Fruit fly (Drosophila melanogaster) whole organism, prepupa: Measurements from ENCODE around the gene Atg5.

ENCODE experiments used
- Blimp-1 ChIP-seq: fragments of 200-800 bp; sonication (Bioruptor generic); optimal IDR thresholded peaks from 3 replicates; lab custom pipeline; 2017; ENCODE audit warnings: missing biosample characterization, missing genetic modification characterization, mild to moderate bottlenecking, moderate library complexity, missing genetic modification reagents
- CG10631 ChIP-seq: fragments of 200-800 bp; sonication (Bioruptor generic); optimal IDR thresholded peaks from 2 replicates; lab custom pipeline; 2016; ENCODE audit warnings: missing biosample characterization, missing genetic modification characterization
- CG10669 ChIP-seq: fragments of 200-800 bp; sonication (Bioruptor generic); optimal IDR thresholded peaks from 3 replicates; lab custom pipeline; 2018; ENCODE audit warnings: missing biosample characterization, mild to moderate bottlenecking, missing genetic modification characterization, moderate library complexity
- CG11762 ChIP-seq: fragments of 200-800 bp; sonication (Bioruptor generic); optimal IDR thresholded peaks from 3 replicates; lab custom pipeline; 2016; ENCODE audit warnings: missing biosample characterization, missing genetic modification characterization; ENCODE audit not compliant: insufficient read depth
- CG11902 ChIP-seq: fragments of 200-800 bp; sonication (Bioruptor generic); optimal IDR thresholded peaks from 3 replicates; lab custom pipeline; 2016; ENCODE audit warnings: missing biosample characterization, missing genetic modification characterization
- CG15336 ChIP-seq: fragments of 200-800 bp; sonication (Bioruptor generic); IDR thresholded peaks from 2 replicates; pipeline ENCODE4 v1.3.6; 2022; ENCODE audit warnings: missing biosample characterization, missing genetic modification characterization
- CG16779 ChIP-seq: fragments of 200-800 bp; sonication (Bioruptor generic); optimal IDR thresholded peaks from 3 replicates; lab custom pipeline; 2017; ENCODE audit warnings: missing biosample characterization, mild to moderate bottlenecking, missing genetic modification characterization
- CG3032 ChIP-seq: fragments of 200-800 bp; optimal IDR thresholded peaks from 2 replicates; lab custom pipeline; 2019; ENCODE audit warnings: missing biosample characterization, mild to moderate bottlenecking, missing genetic modification characterization, moderate library complexity
- CG31627 ChIP-seq: fragments of 200-800 bp; sonication (Bioruptor generic); optimal IDR thresholded peaks from 3 replicates; lab custom pipeline; 2016; ENCODE audit warnings: missing biosample characterization, missing genetic modification characterization
- CG34406 ChIP-seq: fragments of 200-800 bp; sonication (Bioruptor generic); optimal IDR thresholded peaks from 3 replicates; lab custom pipeline; 2016; ENCODE audit warnings: missing biosample characterization, missing genetic modification characterization
- CG3919 ChIP-seq: fragments of 200-800 bp; sonication (Bioruptor generic); optimal IDR thresholded peaks from 3 replicates; lab custom pipeline; 2016; ENCODE audit warnings: missing biosample characterization, missing genetic modification characterization
- CG4318 ChIP-seq: fragments of 200-800 bp; sonication (Bioruptor generic); optimal IDR thresholded peaks from 3 replicates; lab custom pipeline; 2017; ENCODE audit warnings: missing biosample characterization, mild to moderate bottlenecking, missing genetic modification characterization
- CG6163 ChIP-seq: fragments of 200-800 bp; sonication (Bioruptor generic); IDR thresholded peaks from 3 replicates; pipeline ENCODE4 v1.3.6; 2022; ENCODE audit warnings: missing biosample characterization, missing genetic modification characterization
- CG6276 ChIP-seq: fragments of 200-800 bp; sonication (Bioruptor generic); optimal IDR thresholded peaks from 2 replicates; lab custom pipeline; 2017; ENCODE audit warnings: missing biosample characterization, mild to moderate bottlenecking, missing genetic modification characterization
- CG6792 ChIP-seq: fragments of 200-800 bp; sonication (Bioruptor generic); optimal IDR thresholded peaks from 3 replicates; lab custom pipeline; 2016; ENCODE audit warnings: missing biosample characterization, missing genetic modification characterization
- CG6808 ChIP-seq: fragments of 200-800 bp; sonication (Bioruptor generic); optimal IDR thresholded peaks from 3 replicates; lab custom pipeline; 2017; ENCODE audit warnings: missing biosample characterization, missing genetic modification characterization, mild to moderate bottlenecking, moderate library complexity, missing genetic modification reagents
- CG6854 ChIP-seq: fragments of 200-800 bp; sonication (Bioruptor generic); optimal IDR thresholded peaks from 2 replicates; lab custom pipeline; 2017; ENCODE audit warnings: missing biosample characterization, mild to moderate bottlenecking, missing genetic modification characterization
- CG7368 ChIP-seq: fragments of 200-800 bp; sonication (Bioruptor generic); optimal IDR thresholded peaks from 3 replicates; lab custom pipeline; 2016; ENCODE audit warnings: missing biosample characterization, missing genetic modification characterization
- CG8119 ChIP-seq: fragments of 200-800 bp; sonication (Bioruptor generic); IDR thresholded peaks from 3 replicates; pipeline ENCODE4 v1.3.6; 2022; ENCODE audit warnings: missing biosample characterization, missing genetic modification characterization
- CG8319 ChIP-seq: fragments of 200-800 bp; sonication (Bioruptor generic); optimal IDR thresholded peaks from 3 replicates; lab custom pipeline; 2016; ENCODE audit warnings: missing biosample characterization, missing genetic modification characterization
- CG9139 ChIP-seq: fragments of 200-800 bp; sonication (Bioruptor generic); optimal IDR thresholded peaks from 3 replicates; lab custom pipeline; 2017; ENCODE audit warnings: missing biosample characterization, mild to moderate bottlenecking, missing genetic modification characterization
- Eip75B ChIP-seq: fragments of 200-800 bp; sonication (Bioruptor generic); optimal IDR thresholded peaks from 3 replicates; lab custom pipeline; 2016; ENCODE audit warnings: missing biosample characterization, missing genetic modification characterization
- Ets21C ChIP-seq: fragments of 200-800 bp; sonication (Bioruptor generic); optimal IDR thresholded peaks from 3 replicates; lab custom pipeline; 2016; ENCODE audit warnings: missing biosample characterization, missing genetic modification characterization
- Ets96B ChIP-seq: fragments of 200-800 bp; optimal IDR thresholded peaks from 2 replicates; lab custom pipeline; 2019; ENCODE audit warnings: missing biosample characterization, mild to moderate bottlenecking, missing genetic modification characterization, moderate library complexity
- Gug ChIP-seq: fragments of 200-800 bp; sonication (Bioruptor generic); IDR thresholded peaks from 2 replicates; pipeline ENCODE4 v1.3.6; 2022; ENCODE audit warnings: missing biosample characterization, missing genetic modification characterization
- Hr39 ChIP-seq: fragments of 200-800 bp; sonication (Bioruptor generic); optimal IDR thresholded peaks from 2 replicates; lab custom pipeline; 2016; ENCODE audit warnings: missing biosample characterization, missing genetic modification characterization
- Hr4 ChIP-seq: fragments of 200-800 bp; sonication (Bioruptor generic); optimal IDR thresholded peaks from 3 replicates; lab custom pipeline; 2016; ENCODE audit warnings: missing biosample characterization, missing genetic modification characterization
- Lpt ChIP-seq: fragments of 200-800 bp; sonication (Bioruptor generic); optimal IDR thresholded peaks from 3 replicates; lab custom pipeline; 2016; ENCODE audit warnings: missing biosample characterization, missing genetic modification characterization
- Met ChIP-seq: fragments of 200-800 bp; sonication (Bioruptor generic); optimal IDR thresholded peaks from 3 replicates; lab custom pipeline; 2016; ENCODE audit warnings: missing biosample characterization, missing genetic modification characterization
- OdsH ChIP-seq: fragments of 200-800 bp; sonication (Bioruptor generic); optimal IDR thresholded peaks from 3 replicates; lab custom pipeline; 2016; ENCODE audit warnings: missing biosample characterization, missing genetic modification characterization
- Sox102F ChIP-seq: fragments of 200-800 bp; sonication (Bioruptor generic); optimal IDR thresholded peaks from 2 replicates; lab custom pipeline; 2016; ENCODE audit warnings: missing biosample characterization, mild to moderate bottlenecking, missing genetic modification characterization
- Sox15 ChIP-seq: fragments of 200-800 bp; sonication (Bioruptor generic); optimal IDR thresholded peaks from 3 replicates; lab custom pipeline; 2016; ENCODE audit warnings: missing biosample characterization, missing genetic modification characterization
- acj6 ChIP-seq: fragments of 200-800 bp; sonication (Bioruptor generic); optimal IDR thresholded peaks from 3 replicates; lab custom pipeline; 2016; ENCODE audit warnings: missing biosample characterization, missing genetic modification characterization
- cyc ChIP-seq: fragments of 200-800 bp; sonication (Bioruptor generic); optimal IDR thresholded peaks from 3 replicates; lab custom pipeline; 2016; ENCODE audit warnings: missing biosample characterization, missing genetic modification characterization
- dac ChIP-seq: fragments of 200-800 bp; sonication (Bioruptor generic); optimal IDR thresholded peaks from 2 replicates; lab custom pipeline; 2017; ENCODE audit warnings: missing biosample characterization, mild to moderate bottlenecking, missing genetic modification characterization
- eg ChIP-seq: fragments of 200-800 bp; sonication (Bioruptor generic); IDR thresholded peaks from 3 replicates; pipeline ENCODE4 v1.3.6; 2022; ENCODE audit warnings: missing biosample characterization, missing genetic modification characterization
- esn ChIP-seq: fragments of 200-800 bp; sonication (Bioruptor generic); optimal IDR thresholded peaks from 2 replicates; lab custom pipeline; 2016; ENCODE audit warnings: missing biosample characterization, mild to moderate bottlenecking, missing genetic modification characterization, moderate library complexity
- fd59A ChIP-seq: fragments of 200-800 bp; sonication (Bioruptor generic); optimal IDR thresholded peaks from 2 replicates; lab custom pipeline; 2017; ENCODE audit warnings: missing biosample characterization, mild to moderate bottlenecking, missing genetic modification characterization, missing genetic modification reagents
- lz ChIP-seq: fragments of 200-800 bp; sonication (Bioruptor generic); optimal IDR thresholded peaks from 3 replicates; lab custom pipeline; 2016; ENCODE audit warnings: missing biosample characterization, missing genetic modification characterization
- salr ChIP-seq, 2 experiments: fragments of 200-800 bp; sonication (Bioruptor generic); optimal IDR thresholded peaks; 3 replicates each; lab custom pipeline; 2016 to 2018; ENCODE audit warnings: missing biosample characterization in 2 of 2, missing genetic modification characterization in 2 of 2, mild to moderate bottlenecking in 1 of 2
- spab ChIP-seq: fragments of 200-800 bp; sonication (Bioruptor generic); optimal IDR thresholded peaks from 2 replicates; lab custom pipeline; 2017; ENCODE audit warnings: missing biosample characterization, mild to moderate bottlenecking, missing genetic modification characterization, missing genetic modification reagents
- ss ChIP-seq, 2 experiments: fragments of 200-800 bp; sonication (Bioruptor generic); optimal IDR thresholded peaks; 2 replicates in 1 of 2; 3 replicates in 1 of 2; lab custom pipeline; 2017 to 2018; ENCODE audit warnings: mild to moderate bottlenecking in 2 of 2, missing biosample characterization in 2 of 2, missing genetic modification characterization in 2 of 2, moderate library complexity in 1 of 2
- svp ChIP-seq: fragments of 200-800 bp; sonication (Bioruptor generic); peaks from one replicate; lab custom pipeline; 2016; ENCODE audit warnings: missing biosample characterization, missing genetic modification characterization
- topi ChIP-seq: fragments of 200-800 bp; sonication (Bioruptor generic); optimal IDR thresholded peaks from 3 replicates; lab custom pipeline; 2016; ENCODE audit warnings: missing biosample characterization, missing genetic modification characterization
- vri ChIP-seq: fragments of 200-800 bp; sonication (Bioruptor generic); optimal IDR thresholded peaks from 3 replicates; lab custom pipeline; 2016; ENCODE audit warnings: missing biosample characterization, mild to moderate bottlenecking, missing genetic modification characterization

Gene Atg5

dm6 chrX:7334801-7335176 lies 11.2 kb upstream of the Atg5 start (continued):
- peak; percentile 37 for TF ChIP-seq CG6276 (GFP tag; lab: Kevin White, UChicago)
- TF ChIP-seq ss (GFP tag; optimal IDR thresholded peaks at IDR 0.05; lab: Kevin White, UChicago) = peak; percentile 50 to 55
- TF ChIP-seq Sox15 (GFP tag; lab: Kevin White, UChicago) = no peak
- TF ChIP-seq CG31627 (GFP tag; lab: Kevin White, UChicago) = no peak
- TF ChIP-seq spab (GFP tag; lab: Kevin White, UChicago) = peak; percentile 56
- no peak for TF ChIP-seq cyc
- TF ChIP-seq esn (GFP tag; lab: Kevin White, UChicago) = peak; percentile 8
- peak; percentile 10 for TF ChIP-seq Met
- no peak for TF ChIP-seq Hr4
- no peak for TF ChIP-seq Ets21C (GFP tag; lab: Kevin White, UChicago)
- no peak for TF ChIP-seq Blimp-1 (GFP tag; lab: Kevin White, UChicago)
- TF ChIP-seq CG6163 = no peak
- no peak for TF ChIP-seq CG8319
- peak; percentile 78 for TF ChIP-seq CG8119 (GFP tag; lab: Robert Waterston, UW)
- peak; percentile 66 for TF ChIP-seq CG10669 (GFP tag; lab: Kevin White, UChicago)
- no peak for TF ChIP-seq Eip75B
- peak; percentile 38; the same call in 1 of the 3 replicates for TF ChIP-seq eg (GFP tag; lab: Robert Waterston, UW)
- peak in 1 of 2 experiments; percentile 40 for TF ChIP-seq salr (GFP tag; optimal IDR thresholded peaks at IDR 0.05; lab: Kevin White, UChicago)
- TF ChIP-seq CG9139 (GFP tag; lab: Kevin White, UChicago) = peak; percentile 31
- peak; percentile 73 for TF ChIP-seq OdsH (GFP tag; lab: Kevin White, UChicago)
- peak; percentile 54 for TF ChIP-seq Gug (GFP tag; lab: Robert Waterston, UW)
- peak; percentile 46 for TF ChIP-seq fd59A
- no peak for TF ChIP-seq CG6854 (GFP tag; lab: Kevin White, UChicago)
- no peak for TF ChIP-seq CG16779
- no peak for TF ChIP-seq lz (GFP tag; lab: Kevin White, UChicago)
- TF ChIP-seq CG6792 (GFP tag; lab: Kevin White, UChicago) = peak; percentile 38

dm6 chrX:7333858-7334800 lies 10.6 kb upstream of the Atg5 start:
- TF ChIP-seq CG6276 (GFP tag; lab: Kevin White, UChicago) (peak; percentile 68), salr (GFP tag; optimal IDR thresholded peaks at IDR 0.05; lab: Kevin White, UChicago) (peak; percentile 53 to 83), svp (GFP tag; lab: Kevin White, UChicago) (peak; percentile 85), CG16779 (peak; percentile 52), ss (GFP tag; optimal IDR thresholded peaks at IDR 0.05; lab: Kevin White, UChicago) (peak; percentile 60 to 86), Met (peak; percentile 77), lz (GFP tag; lab: Kevin White, UChicago) (peak; percentile 69), Ets21C (GFP tag; lab: Kevin White, UChicago) (peak; percentile 50), CG6163 (peak; percentile 60), acj6 (peak; percentile 83), CG4318 (GFP tag; lab: Kevin White, UChicago) (peak; percentile 24), CG3919 (peak; percentile 81), Lpt (GFP tag; lab: Kevin White, UChicago) (peak; percentile 47), vri (GFP tag; lab: Kevin White, UChicago) (peak; percentile 6), CG11902 (GFP tag; lab: Kevin White, UChicago) (peak; percentile 50), CG15336 (peak; percentile 53; the same call in 1 of the 2 replicates), CG11762 (peak; percentile 65), CG31627 (GFP tag; lab: Kevin White, UChicago) (peak; percentile 65), CG6792 (GFP tag; lab: Kevin White, UChicago) (peak; percentile 75), Hr39 (peak; percentile 70), Sox102F (peak; percentile 77), Hr4 (peak; percentile 50), topi (GFP tag; lab: Kevin White, UChicago) (peak; percentile 81), CG10631 (GFP tag; lab: Kevin White, UChicago) (peak; percentile 83), CG34406 (GFP tag; lab: Kevin White, UChicago) (peak; percentile 71), CG6808 (GFP tag; lab: Kevin White, UChicago) (peak; percentile 84), OdsH (GFP tag; lab: Kevin White, UChicago) (peak; percentile 74), Ets96B (tag; lab: Kevin White, UChicago) (peak; percentile 68), CG7368 (GFP tag; lab: Kevin White, UChicago) (peak; percentile 61), Eip75B (peak; percentile 84), fd59A (peak; percentile 79), CG8319 (peak; percentile 7), CG3032 (peak; percentile 74), cyc (peak; percentile 67), dac (GFP tag; lab: Kevin White, UChicago) (no peak)
